Fruit fly (Drosophila melanogaster): ENCODE measurements around the gene CG31952.

dm6 chr2L:3439502-3439901, 23.0 kb downstream of the CG31952 start:
- TF ChIP-seq CG14655 (GFP tag; optimal IDR thresholded peaks at IDR 0.05) (peak; percentile 21), Pif1B (GFP tag; optimal IDR thresholded peaks at IDR 0.05) (no peak), CG9948 (tag; optimal IDR thresholded peaks at IDR 0.05) (no peak), CG15710 (tag; optimal IDR thresholded peaks at IDR 0.05) (no peak), CG34367 (tag; optimal IDR thresholded peaks at IDR 0.05) (no peak), EcR (GFP tag; optimal IDR thresholded peaks at IDR 0.05) (no peak)
